Worm (Caenorhabditis elegans): ENCODE data around the gene str-243.

DNA sequence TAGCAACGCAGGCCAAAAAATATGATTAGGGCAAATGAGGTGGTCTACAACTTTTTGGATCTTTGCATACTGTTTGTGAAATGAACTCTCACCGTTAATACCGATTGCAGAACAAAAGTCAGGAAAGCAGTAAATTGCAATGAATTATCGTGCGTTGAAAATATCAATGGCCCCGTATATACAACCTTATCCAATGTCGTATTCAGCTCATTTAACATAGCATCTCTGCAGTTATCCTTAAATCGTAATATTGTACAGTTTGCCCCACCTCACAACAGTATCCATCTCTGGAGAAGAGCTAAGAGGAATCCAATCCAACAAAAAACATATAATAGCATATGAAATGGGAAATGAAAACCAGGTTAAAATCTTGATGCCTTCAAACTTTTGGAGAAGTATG lies 9.9 kb downstream of the str-243 start:
- TF ChIP-seq ztf-23 (GFP tag; IDR thresholded peaks at IDR 0.05) (no peak), klf-2 (GFP tag; conservative IDR thresholded peaks at IDR 0.05) (no peak), flt-1 (GFP tag; IDR thresholded peaks at IDR 0.05) (no peak), T22C8.4 (GFP tag; IDR thresholded peaks at IDR 0.05) (no peak), ztf-29 (GFP tag; IDR thresholded peaks at IDR 0.05) (no peak)

All from whole organism, midembryonic.